Worm (Caenorhabditis elegans) whole organism, midembryonic: ENCODE measurements around the gene C45B2.2.

Source experiments
- T22C8.4 ChIP-seq: fragments of 200-800 bp; sonication (Bioruptor generic); IDR thresholded peaks from 2 replicates; pipeline ENCODE4 v1.3.6; 2022; ENCODE audit warnings: missing genetic modification characterization, missing compliant biosample characterization
- cog-1 ChIP-seq: sonication (generic microtip); optimal IDR thresholded peaks from 2 replicates; lab custom pipeline; 2016; ENCODE audit warnings: missing genetic modification characterization, missing compliant biosample characterization
- flt-1 ChIP-seq: fragments of 200-800 bp; sonication (Bioruptor generic); IDR thresholded peaks from 2 replicates; pipeline ENCODE4 v1.3.6; 2022; ENCODE audit warnings: missing genetic modification characterization, missing compliant biosample characterization
- klf-2 ChIP-seq: fragments of 200-800 bp; sonication (Bioruptor generic); conservative IDR thresholded peaks from 2 replicates; pipeline ENCODE4 v1.3.6; 2022; ENCODE audit warnings: missing genetic modification reagents, missing genetic modification characterization, missing compliant biosample characterization
- med-1 ChIP-seq: sonication (generic microtip); optimal IDR thresholded peaks from 2 replicates; lab custom pipeline; 2017; ENCODE audit warnings: missing genetic modification characterization, mild to moderate bottlenecking, missing compliant biosample characterization, antibody characterized with exemption, missing genetic modification reagents; ENCODE audit not compliant: insufficient read depth
- ref-1 ChIP-seq: fragments of 200-800 bp; sonication (Bioruptor generic); conservative IDR thresholded peaks from 2 replicates; pipeline ENCODE4 v1.3.6; 2022; ENCODE audit warnings: missing genetic modification reagents, missing genetic modification characterization, missing compliant biosample characterization
- tab-1 ChIP-seq: fragments of 200-800 bp; sonication (Bioruptor generic); IDR thresholded peaks from 2 replicates; pipeline ENCODE4 v1.3.6; 2022; ENCODE audit warnings: missing genetic modification characterization, missing compliant biosample characterization
- ztf-23 ChIP-seq: fragments of 200-800 bp; sonication (Bioruptor generic); IDR thresholded peaks from 2 replicates; pipeline ENCODE4 v1.3.6; 2022; ENCODE audit warnings: missing genetic modification reagents, missing genetic modification characterization, missing compliant biosample characterization
- ztf-29 ChIP-seq: fragments of 200-800 bp; sonication (Bioruptor generic); IDR thresholded peaks from 2 replicates; pipeline ENCODE4 v1.3.6; 2022; ENCODE audit warnings: missing genetic modification reagents, missing genetic modification characterization, missing compliant biosample characterization

The C45B2.2 gene

DNA sequence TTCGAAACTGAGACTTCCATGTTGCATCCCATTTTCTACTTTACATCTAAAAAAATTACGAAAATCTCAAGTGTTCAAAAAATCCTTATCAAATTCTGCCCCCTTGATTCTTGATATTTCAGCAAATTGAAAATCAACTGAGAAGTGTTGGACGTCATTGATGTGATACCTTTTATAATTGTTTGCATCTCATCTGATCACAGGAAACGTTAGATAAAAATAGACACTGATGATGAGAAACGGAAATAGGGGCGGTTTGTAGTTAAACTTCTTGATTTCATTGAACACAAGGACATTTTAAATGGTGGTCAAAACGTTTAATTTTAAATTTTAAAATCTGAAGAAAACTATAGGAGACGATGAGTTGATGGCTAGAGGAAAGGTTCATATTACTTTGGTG is 44.2 kb downstream of the C45B2.2 start:
- no peak for TF ChIP-seq ztf-29 (GFP tag; lab: Robert Waterston, UW)
- no peak for TF ChIP-seq T22C8.4
- no peak for TF ChIP-seq ref-1 (GFP tag; lab: Robert Waterston, UW)
- no peak for TF ChIP-seq klf-2 (GFP tag; lab: Robert Waterston, UW)
- no peak for TF ChIP-seq med-1 (GFP tag; lab: Kevin White, UChicago)
- no peak for TF ChIP-seq tab-1 (GFP tag; lab: Robert Waterston, UW)
- TF ChIP-seq cog-1 (tag; lab: Kevin White, UChicago): no peak
- TF ChIP-seq ztf-23: no peak
- TF ChIP-seq flt-1: no peak

DNA sequence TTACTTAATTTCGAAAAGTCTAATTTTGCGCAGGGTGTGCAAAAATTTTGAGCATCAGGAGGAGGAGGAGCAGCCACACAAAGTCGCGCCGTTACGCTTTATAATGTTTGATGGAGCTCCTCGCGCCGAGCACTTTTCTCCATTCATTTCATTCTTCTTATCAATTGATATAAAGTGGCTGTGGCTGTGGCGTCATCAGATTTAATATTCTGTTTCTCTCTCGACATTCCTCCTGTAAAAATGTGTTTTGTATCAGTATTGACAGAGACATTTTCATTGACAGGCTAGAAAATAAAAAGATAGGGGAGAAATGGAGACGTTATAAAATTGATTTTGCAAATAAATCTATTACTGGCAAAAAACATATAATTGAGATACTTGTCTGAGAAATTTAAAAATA is 44.7 kb downstream of the C45B2.2 start:
- TF ChIP-seq ztf-23: 0 out of 2 replicates have a peak, but pooled peaks have one; percentile 29
- no peak for TF ChIP-seq med-1 (GFP tag; lab: Kevin White, UChicago)
- no peak for TF ChIP-seq flt-1
- no peak for TF ChIP-seq cog-1 (tag; lab: Kevin White, UChicago)
- no peak for TF ChIP-seq ztf-29 (GFP tag; lab: Robert Waterston, UW)
- no peak for TF ChIP-seq tab-1 (GFP tag; lab: Robert Waterston, UW)
- TF ChIP-seq klf-2 (GFP tag; lab: Robert Waterston, UW): no peak

DNA sequence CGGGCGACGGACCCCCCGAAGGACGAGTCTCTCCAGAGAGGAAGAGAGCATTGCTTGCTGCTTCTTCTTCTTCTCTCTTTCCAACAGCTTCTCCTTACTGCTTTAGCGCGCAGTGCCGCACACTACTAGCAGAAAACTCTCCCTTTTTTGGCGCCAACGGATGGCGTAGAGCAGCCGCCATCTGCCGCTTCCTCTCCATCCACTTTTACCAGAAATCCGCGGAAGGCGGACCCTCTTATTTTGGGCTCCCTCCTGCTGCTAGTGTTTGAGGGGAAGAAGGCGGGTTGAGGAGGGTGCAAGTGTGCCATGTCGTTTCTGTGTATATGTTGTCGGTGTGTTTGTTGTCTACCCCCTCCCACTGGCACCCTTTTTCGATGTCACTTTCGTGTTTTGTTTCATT is 49.9 kb downstream of the C45B2.2 start:
- TF ChIP-seq klf-2 (GFP tag; lab: Robert Waterston, UW) (no peak), flt-1 (0 out of 2 replicates have a peak, but pooled peaks have one; percentile 34)
